Worm (Caenorhabditis elegans) whole organism, L3 larva: ENCODE data around the gene slc-30A9.

Source experiments
- ama-1 ChIP-seq: fragments of 150-350 bp; optimal IDR thresholded peaks from 2 replicates; lab custom pipeline; 2018
- ceh-16 ChIP-seq: sonication (generic microtip); optimal IDR thresholded peaks from 2 replicates; lab custom pipeline; 2017; ENCODE audit warnings: missing biosample characterization, missing genetic modification characterization
- ceh-28 ChIP-seq: fragments of 150-350 bp; optimal IDR thresholded peaks from 2 replicates; lab custom pipeline; 2014; ENCODE audit warnings: missing biosample characterization, missing genetic modification reagents, missing genetic modification characterization
- daf-12 ChIP-seq: fragments of 150-350 bp; optimal IDR thresholded peaks from 2 replicates; lab custom pipeline; 2014; ENCODE audit warnings: missing biosample characterization, missing genetic modification reagents, missing genetic modification characterization
- egl-27 ChIP-seq: sonication (generic microtip); optimal IDR thresholded peaks from 4 replicates; lab custom pipeline; 2017; ENCODE audit warnings: missing biosample characterization, missing genetic modification reagents, missing genetic modification characterization
- elt-3 ChIP-seq, 3 experiments: fragments of 150-350 bp in 1 of 3; sonication (generic microtip) in 2 of 3; optimal IDR thresholded peaks; 2 replicates in 2 of 3; 4 replicates in 1 of 3; lab custom pipeline; 2014 to 2017; ENCODE audit warnings: missing biosample characterization in 3 of 3, missing genetic modification characterization in 3 of 3
- lin-39 ChIP-seq: fragments of 150-350 bp; optimal IDR thresholded peaks from 2 replicates; lab custom pipeline; 2018; ENCODE audit warnings: missing biosample characterization, missing genetic modification reagents, missing genetic modification characterization
- nhr-28 ChIP-seq: fragments of 150-350 bp; optimal IDR thresholded peaks from 2 replicates; lab custom pipeline; 2014; ENCODE audit warnings: missing biosample characterization, missing genetic modification characterization
- nhr-67 ChIP-seq: fragments of 150-350 bp; optimal IDR thresholded peaks from 2 replicates; lab custom pipeline; 2014; ENCODE audit warnings: missing biosample characterization, missing genetic modification characterization
- nhr-76 ChIP-seq: fragments of 150-350 bp; sonication (generic microtip); optimal IDR thresholded peaks from 5 replicates; lab custom pipeline; 2014; ENCODE audit warnings: missing biosample characterization, missing genetic modification characterization
- nhr-77 ChIP-seq: fragments of 150-350 bp; optimal IDR thresholded peaks from 2 replicates; lab custom pipeline; 2014; ENCODE audit warnings: missing biosample characterization, missing genetic modification characterization
- pha-4 ChIP-seq: fragments of 150-350 bp; optimal IDR thresholded peaks from 2 replicates; lab custom pipeline; 2014; ENCODE audit warnings: missing biosample characterization, missing genetic modification reagents, missing genetic modification characterization
- snpc-4 ChIP-seq: fragments of 150-350 bp; optimal IDR thresholded peaks from 2 replicates; lab custom pipeline; 2014; ENCODE audit warnings: missing biosample characterization, missing genetic modification characterization
- zag-1 ChIP-seq: fragments of 150-350 bp; optimal IDR thresholded peaks from 2 replicates; lab custom pipeline; 2014; ENCODE audit warnings: missing biosample characterization, missing genetic modification characterization

- TF ChIP-seq pha-4 (tag; lab: Kevin White, UChicago) (no peak), ceh-16 (no peak), lin-39 (no peak), egl-27 (tag; lab: Kevin White, UChicago) (no peak), elt-3 (tag; optimal IDR thresholded peaks at IDR 0.05; lab: Kevin White, UChicago) (no peak), zag-1 (tag; lab: Kevin White, UChicago) (no peak), nhr-77 (tag; lab: Kevin White, UChicago) (no peak), ama-1 (lab: Kevin White, UChicago) (no peak), snpc-4 (no peak), nhr-28 (tag; lab: Kevin White, UChicago) (no peak), ceh-28 (no peak), nhr-76 (tag; lab: Kevin White, UChicago) (no peak), daf-12 (no peak), nhr-67 (no peak)
Observed at ce11 chrIII:2675449-2675848, 23.2 kb downstream of the slc-30A9 start.
